Fruit fly (Drosophila melanogaster) whole organism: ENCODE results near the gene Sirt1.

Source experiments
- CG8478 ChIP-seq: fragments of >200 bp; optimal IDR thresholded peaks from 2 replicates; lab custom pipeline; 2018; ENCODE audit warnings: inconsistent platforms
- usp ChIP-seq: fragments of >200 bp; optimal IDR thresholded peaks from 2 replicates; lab custom pipeline; 2017; ENCODE audit warnings: missing biosample characterization, missing genetic modification characterization, mixed read lengths

dm6 chr2L:13179095-13179494, 13.7 kb downstream of the Sirt1 start, which contains the start of gene Alg7:
- TF ChIP-seq usp (no peak), CG8478 (lab: Kevin White, UChicago) (no peak)
